Fruit fly (Drosophila melanogaster) whole organism, embryonic: ENCODE data around the gene CG15144.
A peak's percentile ranks its signal among the peaks of the same experiment; 100 is the strongest.

ENCODE experiments used
- Aef1 ChIP-seq: fragments of 200-800 bp; sonication (Bioruptor generic); IDR thresholded peaks from 3 replicates; pipeline ENCODE4 v1.3.6; 2022; ENCODE audit warnings: missing biosample characterization, missing genetic modification characterization
- Bteb2 ChIP-seq: fragments of 200-800 bp; sonication (Bioruptor generic); optimal IDR thresholded peaks from 2 replicates; lab custom pipeline; 2016; ENCODE audit warnings: missing biosample characterization, missing genetic modification characterization
- C15 ChIP-seq: fragments of 200-800 bp; sonication (Bioruptor generic); IDR thresholded peaks from 3 replicates; pipeline ENCODE4 v1.3.6; 2022; ENCODE audit warnings: missing biosample characterization, missing genetic modification characterization
- CG1024 ChIP-seq: fragments of 200-800 bp; sonication (Bioruptor generic); IDR thresholded peaks from 2 replicates; pipeline ENCODE4 v1.3.6; 2022; ENCODE audit warnings: missing biosample characterization, missing genetic modification characterization
- CG10654 ChIP-seq: fragments of 200-800 bp; sonication (Bioruptor generic); optimal IDR thresholded peaks from 2 replicates; lab custom pipeline; 2016; ENCODE audit warnings: missing biosample characterization, missing genetic modification characterization
- CG11085 ChIP-seq: fragments of 200-800 bp; sonication (Bioruptor generic); IDR thresholded peaks from 2 replicates; pipeline ENCODE4 v1.3.6; 2022; ENCODE audit warnings: missing biosample characterization, missing genetic modification characterization
- CG12071 ChIP-seq: fragments of 200-800 bp; sonication (Bioruptor generic); optimal IDR thresholded peaks from 3 replicates; lab custom pipeline; 2018; ENCODE audit warnings: missing biosample characterization, mild to moderate bottlenecking, missing genetic modification characterization
- CG12104 ChIP-seq: fragments of 200-800 bp; sonication (Bioruptor generic); optimal IDR thresholded peaks from 3 replicates; lab custom pipeline; 2016; ENCODE audit warnings: missing biosample characterization, missing genetic modification characterization
- CG14667 ChIP-seq: fragments of 200-800 bp; sonication (Bioruptor generic); IDR thresholded peaks from 2 replicates; pipeline ENCODE4 v1.3.6; 2022; ENCODE audit warnings: missing biosample characterization, missing genetic modification characterization
- CG14860 ChIP-seq: fragments of 200-800 bp; sonication (Bioruptor generic); IDR thresholded peaks from 3 replicates; pipeline ENCODE4 v1.3.6; 2022; ENCODE audit warnings: missing biosample characterization, missing genetic modification characterization; ENCODE audit not compliant: partially characterized antibody
- CG15696 ChIP-seq: fragments of 200-800 bp; sonication (Bioruptor generic); optimal IDR thresholded peaks from 2 replicates; lab custom pipeline; 2019; ENCODE audit warnings: missing biosample characterization, mild to moderate bottlenecking, missing genetic modification characterization, moderate library complexity
- CG16813 ChIP-seq: fragments of 200-800 bp; sonication (Bioruptor generic); IDR thresholded peaks from 3 replicates; pipeline ENCODE4 v1.3.6; 2022; ENCODE audit warnings: missing biosample characterization, missing genetic modification characterization; ENCODE audit not compliant: partially characterized antibody
- CG17359 ChIP-seq: fragments of 200-800 bp; sonication (Bioruptor generic); optimal IDR thresholded peaks from 3 replicates; lab custom pipeline; 2018; ENCODE audit warnings: missing biosample characterization, mild to moderate bottlenecking, missing genetic modification characterization, moderate library complexity
- CG17568 ChIP-seq: fragments of 200-800 bp; sonication (Bioruptor generic); optimal IDR thresholded peaks from 2 replicates; lab custom pipeline; 2018; ENCODE audit warnings: missing biosample characterization, mild to moderate bottlenecking, missing genetic modification characterization, moderate library complexity
- CG32767 ChIP-seq: fragments of 200-800 bp; sonication (Bioruptor generic); IDR thresholded peaks from 2 replicates; pipeline ENCODE4 v1.3.6; 2022; ENCODE audit warnings: missing biosample characterization, missing genetic modification characterization
- CG4730 ChIP-seq: fragments of 200-800 bp; sonication (Bioruptor generic); IDR thresholded peaks from 2 replicates; pipeline ENCODE4 v1.3.6; 2022; ENCODE audit warnings: missing biosample characterization, missing genetic modification characterization
- CG6254 ChIP-seq: fragments of 200-800 bp; sonication (Bioruptor generic); optimal IDR thresholded peaks from 3 replicates; lab custom pipeline; 2017; ENCODE audit warnings: mild to moderate bottlenecking, missing biosample characterization, missing genetic modification reagents, missing genetic modification characterization
- CG6765 ChIP-seq: fragments of 200-800 bp; sonication (Bioruptor generic); optimal IDR thresholded peaks from 3 replicates; lab custom pipeline; 2017; ENCODE audit warnings: missing biosample characterization, mild to moderate bottlenecking, missing genetic modification characterization
- CG7271 ChIP-seq: fragments of 200-800 bp; sonication (Bioruptor generic); optimal IDR thresholded peaks from 2 replicates; lab custom pipeline; 2018; ENCODE audit warnings: missing biosample characterization, mild to moderate bottlenecking, missing genetic modification characterization, moderate library complexity
- CG9932 ChIP-seq: fragments of 200-800 bp; sonication (Bioruptor generic); IDR thresholded peaks from 2 replicates; pipeline ENCODE4 v1.3.6; 2022; ENCODE audit warnings: missing biosample characterization, missing genetic modification characterization
- Doc2 ChIP-seq: fragments of 200-800 bp; sonication (Bioruptor generic); IDR thresholded peaks from 2 replicates; pipeline ENCODE4 v1.3.6; 2022; ENCODE audit warnings: missing biosample characterization, missing genetic modification characterization
- E2f2 ChIP-seq: fragments of 200-800 bp; sonication (Bioruptor generic); IDR thresholded peaks from 2 replicates; pipeline ENCODE4 v1.3.6; 2022; ENCODE audit warnings: missing biosample characterization, missing genetic modification characterization
- Gug ChIP-seq: fragments of 200-800 bp; sonication (Bioruptor generic); IDR thresholded peaks from 4 replicates; pipeline ENCODE4 v1.3.6; 2022; ENCODE audit warnings: missing biosample characterization, missing genetic modification characterization
- HLHmδ ChIP-seq: fragments of 200-800 bp; sonication (Bioruptor generic); optimal IDR thresholded peaks from 2 replicates; lab custom pipeline; 2018; ENCODE audit warnings: missing biosample characterization, mild to moderate bottlenecking, missing genetic modification characterization, moderate library complexity
- Kr ChIP-seq: fragments of 200-800 bp; sonication (Bioruptor generic); optimal IDR thresholded peaks from 2 replicates; lab custom pipeline; 2017; ENCODE audit warnings: missing biosample characterization, mild to moderate bottlenecking, missing genetic modification characterization
- Mes4 ChIP-seq: fragments of 200-800 bp; sonication (Bioruptor generic); optimal IDR thresholded peaks from 2 replicates; lab custom pipeline; 2016; ENCODE audit warnings: missing biosample characterization, missing genetic modification characterization
- PHDP ChIP-seq: fragments of 200-800 bp; sonication (Bioruptor generic); optimal IDR thresholded peaks from 3 replicates; lab custom pipeline; 2018; ENCODE audit warnings: missing biosample characterization, mild to moderate bottlenecking, missing genetic modification characterization, moderate library complexity
- Side ChIP-seq: fragments of 200-800 bp; sonication (Bioruptor generic); optimal IDR thresholded peaks from 2 replicates; lab custom pipeline; 2016; ENCODE audit warnings: missing biosample characterization, missing genetic modification characterization
- Six4 ChIP-seq: fragments of 200-800 bp; sonication (Bioruptor generic); optimal IDR thresholded peaks from 2 replicates; lab custom pipeline; 2016; ENCODE audit warnings: missing biosample characterization, missing genetic modification characterization
- Xbp1 ChIP-seq: fragments of 200-800 bp; sonication (Bioruptor generic); optimal IDR thresholded peaks from 3 replicates; lab custom pipeline; 2016; ENCODE audit warnings: missing biosample characterization, mild to moderate bottlenecking, missing genetic modification characterization
- amos ChIP-seq: fragments of 200-800 bp; sonication (Bioruptor generic); IDR thresholded peaks from 2 replicates; pipeline ENCODE4 v1.3.6; 2022; ENCODE audit warnings: missing biosample characterization, missing genetic modification characterization; ENCODE audit not compliant: partially characterized antibody
- bab2 ChIP-seq: fragments of 200-800 bp; sonication (Bioruptor generic); optimal IDR thresholded peaks from 2 replicates; lab custom pipeline; 2016; ENCODE audit warnings: missing biosample characterization, missing genetic modification characterization
- bcd ChIP-seq: fragments of 200-800 bp; sonication (Bioruptor generic); optimal IDR thresholded peaks from 2 replicates; lab custom pipeline; 2017; ENCODE audit warnings: missing biosample characterization, mild to moderate bottlenecking, missing genetic modification characterization
- bsh ChIP-seq, 2 experiments: fragments of 200-800 bp; sonication (Bioruptor generic); optimal IDR thresholded peaks; 2 replicates each; lab custom pipeline; 2017 to 2018; ENCODE audit warnings: mild to moderate bottlenecking in 2 of 2, missing biosample characterization in 2 of 2, missing genetic modification characterization in 2 of 2, moderate library complexity in 1 of 2
- dati ChIP-seq: fragments of 200-800 bp; sonication (Bioruptor generic); IDR thresholded peaks from 2 replicates; pipeline ENCODE4 v1.3.6; 2022; ENCODE audit warnings: missing biosample characterization, missing genetic modification characterization
- dm ChIP-seq: fragments of 200-800 bp; sonication (Bioruptor generic); optimal IDR thresholded peaks from 3 replicates; lab custom pipeline; 2016; ENCODE audit warnings: missing biosample characterization, missing genetic modification characterization
- eyg ChIP-seq: fragments of 200-800 bp; sonication (Bioruptor generic); optimal IDR thresholded peaks from 3 replicates; lab custom pipeline; 2016; ENCODE audit warnings: missing biosample characterization, missing genetic modification characterization
- fd64A ChIP-seq: fragments of 200-800 bp; sonication (Bioruptor generic); optimal IDR thresholded peaks from 3 replicates; lab custom pipeline; 2018; ENCODE audit warnings: missing biosample characterization, mild to moderate bottlenecking, missing genetic modification characterization
- hb ChIP-seq: fragments of 200-800 bp; sonication (Bioruptor generic); IDR thresholded peaks from 3 replicates; pipeline ENCODE4 v1.3.6; 2022; ENCODE audit warnings: missing biosample characterization, missing genetic modification characterization; ENCODE audit not compliant: partially characterized antibody
- lilli ChIP-seq: fragments of 200-800 bp; sonication (Bioruptor generic); optimal IDR thresholded peaks from 3 replicates; lab custom pipeline; 2016; ENCODE audit warnings: missing biosample characterization, missing genetic modification characterization
- p53 ChIP-seq: fragments of 200-800 bp; sonication (Bioruptor generic); optimal IDR thresholded peaks from 2 replicates; lab custom pipeline; 2016; ENCODE audit warnings: missing biosample characterization, missing genetic modification characterization
- pb ChIP-seq: fragments of 200-800 bp; sonication (Bioruptor generic); optimal IDR thresholded peaks from 3 replicates; lab custom pipeline; 2016; ENCODE audit warnings: missing biosample characterization, missing genetic modification characterization
- pnt ChIP-seq: fragments of 200-800 bp; sonication (Bioruptor generic); optimal IDR thresholded peaks from 3 replicates; lab custom pipeline; 2016; ENCODE audit warnings: missing biosample characterization, missing genetic modification characterization
- pros ChIP-seq: fragments of 200-800 bp; sonication (Bioruptor generic); optimal IDR thresholded peaks from 3 replicates; lab custom pipeline; 2019; ENCODE audit warnings: missing biosample characterization, mild to moderate bottlenecking, missing genetic modification characterization, moderate library complexity
- pzg ChIP-seq: fragments of 200-800 bp; sonication (Bioruptor generic); optimal IDR thresholded peaks from 3 replicates; lab custom pipeline; 2018; ENCODE audit warnings: missing biosample characterization, mild to moderate bottlenecking, missing genetic modification characterization, moderate library complexity
- rib ChIP-seq: fragments of 200-800 bp; sonication (Bioruptor generic); IDR thresholded peaks from 2 replicates; pipeline ENCODE4 v1.3.6; 2022; ENCODE audit warnings: missing biosample characterization, missing genetic modification characterization
- sqz ChIP-seq: fragments of 200-800 bp; sonication (Bioruptor generic); optimal IDR thresholded peaks from 3 replicates; lab custom pipeline; 2018; ENCODE audit warnings: missing biosample characterization, mild to moderate bottlenecking, missing genetic modification characterization
- sug ChIP-seq: fragments of 200-800 bp; optimal IDR thresholded peaks from 2 replicates; lab custom pipeline; 2019; ENCODE audit warnings: missing biosample characterization, mild to moderate bottlenecking, missing genetic modification characterization, moderate library complexity
- wor ChIP-seq: fragments of 200-800 bp; sonication (Bioruptor generic); IDR thresholded peaks from 2 replicates; pipeline ENCODE4 v1.3.6; 2022; ENCODE audit warnings: missing biosample characterization, missing genetic modification characterization
- zen2 ChIP-seq: fragments of 200-800 bp; sonication (Bioruptor generic); IDR thresholded peaks from 3 replicates; pipeline ENCODE4 v1.3.6; 2022; ENCODE audit warnings: missing biosample characterization, missing genetic modification characterization; ENCODE audit not compliant: partially characterized antibody

CG15144 gene

dm6 chr2L:17514090-17514715, 14.7 kb downstream of the CG15144 start (continued):
- no peak for TF ChIP-seq pzg (GFP tag; lab: Kevin White, UChicago)
- TF ChIP-seq amos (GFP tag; lab: Robert Waterston, UW), result no peak
- TF ChIP-seq CG10654 (GFP tag; lab: Kevin White, UChicago), result peak; percentile 76
- peak; percentile 54 for TF ChIP-seq dm (GFP tag; lab: Kevin White, UChicago)
- TF ChIP-seq Doc2, result no peak
- peak; percentile 65; the same call in 1 of the 2 replicates for TF ChIP-seq rib (GFP tag; lab: Robert Waterston, UW)
- peak; percentile 85 for TF ChIP-seq pnt (GFP tag; lab: Kevin White, UChicago)
- no peak for TF ChIP-seq zen2
- peak; percentile 80 for TF ChIP-seq bab2 (GFP tag; lab: Kevin White, UChicago)
- TF ChIP-seq fd64A, result peak; percentile 69
- peak; percentile 52 for TF ChIP-seq CG7271 (tag; lab: Kevin White, UChicago)
- TF ChIP-seq CG16813 (GFP tag; lab: Robert Waterston, UW), result no peak
- TF ChIP-seq CG12071 (GFP tag; lab: Kevin White, UChicago), result peak; percentile 73
- TF ChIP-seq hb (GFP tag; lab: Robert Waterston, UW), result no peak
- peak; percentile 86 for TF ChIP-seq sqz (GFP tag; lab: Kevin White, UChicago)
- TF ChIP-seq CG6254, result peak; percentile 84
- TF ChIP-seq C15 (GFP tag; lab: Robert Waterston, UW), result no peak
- no peak for TF ChIP-seq Bteb2 (GFP tag; lab: Kevin White, UChicago)
- peak; percentile 36 for TF ChIP-seq Kr (GFP tag; lab: Kevin White, UChicago)
- peak; percentile 69 for TF ChIP-seq CG9932 (GFP tag; lab: Robert Waterston, UW)
- peak; percentile 71 for TF ChIP-seq Aef1 (GFP tag; lab: Robert Waterston, UW)
- TF ChIP-seq sug, result no peak
- TF ChIP-seq pros (GFP tag; lab: Kevin White, UChicago), result peak; percentile 88
- TF ChIP-seq Side (GFP tag; lab: Kevin White, UChicago), result peak; percentile 71
- peak; percentile 66 for TF ChIP-seq pb
- peak; percentile 88 for TF ChIP-seq PHDP (tag; lab: Kevin White, UChicago)
- TF ChIP-seq CG6765 (GFP tag; lab: Kevin White, UChicago), result peak; percentile 84
- peak; percentile 79 for TF ChIP-seq Mes4 (GFP tag; lab: Kevin White, UChicago)
- peak; percentile 96 for TF ChIP-seq CG15696 (tag; lab: Kevin White, UChicago)
- no peak for TF ChIP-seq p53 (GFP tag; lab: Kevin White, UChicago)
- peak; percentile 76 for TF ChIP-seq Six4 (GFP tag; lab: Kevin White, UChicago)
- TF ChIP-seq CG17359 (tag; lab: Kevin White, UChicago), result peak; percentile 91
- TF ChIP-seq E2f2 (GFP tag; lab: Robert Waterston, UW), result peak; percentile 61; the same call in 1 of the 2 replicates
- peak; percentile 87 for TF ChIP-seq bcd (GFP tag; lab: Kevin White, UChicago)
- no peak for TF ChIP-seq HLHmδ (GFP tag; lab: Kevin White, UChicago)
- peak; percentile 75 for TF ChIP-seq CG11085
- peak; percentile 20 for TF ChIP-seq eyg (GFP tag; lab: Kevin White, UChicago)
- TF ChIP-seq bsh (GFP tag; optimal IDR thresholded peaks at IDR 0.05; lab: Kevin White, UChicago), result peak in 1 of 2 experiments; percentile 95
- peak; percentile 80 for TF ChIP-seq CG14667 (GFP tag; lab: Robert Waterston, UW)
- peak; percentile 76 for TF ChIP-seq lilli (GFP tag; lab: Kevin White, UChicago)
- peak; percentile 81 for TF ChIP-seq wor
- peak; percentile 66 for TF ChIP-seq CG12104 (GFP tag; lab: Kevin White, UChicago)
- TF ChIP-seq CG32767 (GFP tag; lab: Robert Waterston, UW), result peak; percentile 85
- peak; percentile 48; the same call in 2 of the 4 replicates for TF ChIP-seq Gug (GFP tag; lab: Robert Waterston, UW)
- TF ChIP-seq CG17568 (GFP tag; lab: Kevin White, UChicago), result no peak
- TF ChIP-seq CG14860 (GFP tag; lab: Robert Waterston, UW), result no peak
- TF ChIP-seq CG4730, result peak; percentile 85
- TF ChIP-seq Xbp1 (GFP tag; lab: Kevin White, UChicago), result peak; percentile 85
- TF ChIP-seq CG1024 (GFP tag; lab: Robert Waterston, UW), result peak; percentile 56
- TF ChIP-seq dati, result no peak; the same call in 1 of the 2 replicates
